Worm (Caenorhabditis elegans) whole organism, L3 larva: ENCODE data around the gene npp-24.
"Not testable (repeated sequence)": the region's sequence is repeated elsewhere in the genome, so short reads cannot be mapped to it uniquely, and the experiment has no call there.

Experiments
- ZK546.5 ChIP-seq: sonication (generic microtip); optimal IDR thresholded peaks from 2 replicates; lab custom pipeline; 2017; ENCODE audit warnings: missing biosample characterization, missing genetic modification characterization
- aly-2 ChIP-seq: fragments of 150-350 bp; optimal IDR thresholded peaks from 2 replicates; lab custom pipeline; 2014; ENCODE audit warnings: missing biosample characterization, missing genetic modification characterization
- ceh-28 ChIP-seq: fragments of 150-350 bp; optimal IDR thresholded peaks from 2 replicates; lab custom pipeline; 2014; ENCODE audit warnings: missing biosample characterization, missing genetic modification reagents, missing genetic modification characterization
- ceh-82 ChIP-seq: fragments of 150-350 bp; optimal IDR thresholded peaks from 2 replicates; lab custom pipeline; 2014; ENCODE audit warnings: missing biosample characterization, missing genetic modification characterization
- ceh-9 ChIP-seq: sonication (generic microtip); optimal IDR thresholded peaks from 2 replicates; lab custom pipeline; 2018; ENCODE audit warnings: missing biosample characterization, missing genetic modification characterization
- daf-12 ChIP-seq: fragments of 150-350 bp; optimal IDR thresholded peaks from 2 replicates; lab custom pipeline; 2014; ENCODE audit warnings: missing biosample characterization, missing genetic modification reagents, missing genetic modification characterization
- egl-27 ChIP-seq: sonication (generic microtip); optimal IDR thresholded peaks from 4 replicates; lab custom pipeline; 2017; ENCODE audit warnings: missing biosample characterization, missing genetic modification reagents, missing genetic modification characterization
- egl-5 ChIP-seq: fragments of 150-350 bp; optimal IDR thresholded peaks from 2 replicates; lab custom pipeline; 2017; ENCODE audit warnings: missing biosample characterization, missing genetic modification reagents, missing genetic modification characterization, inconsistent platforms
- elt-1 ChIP-seq: fragments of 150-350 bp; optimal IDR thresholded peaks from 2 replicates; lab custom pipeline; 2014; ENCODE audit warnings: missing biosample characterization, missing genetic modification characterization
- elt-2 ChIP-seq: sonication (generic microtip); optimal IDR thresholded peaks from 2 replicates; lab custom pipeline; 2016; ENCODE audit warnings: missing genetic modification reagents, mild to moderate bottlenecking, missing genetic modification characterization, missing compliant biosample characterization
- elt-3 ChIP-seq, 3 experiments: fragments of 150-350 bp in 1 of 3; sonication (generic microtip) in 2 of 3; optimal IDR thresholded peaks; 2 replicates in 2 of 3; 4 replicates in 1 of 3; lab custom pipeline; 2014 to 2017; ENCODE audit warnings: missing biosample characterization in 3 of 3, missing genetic modification characterization in 3 of 3
- eor-1 ChIP-seq, 2 experiments: fragments of 150-350 bp; optimal IDR thresholded peaks; 2 replicates each; lab custom pipeline; 2014 to 2018; ENCODE audit warnings: missing biosample characterization in 2 of 2, missing genetic modification characterization in 2 of 2
- fkh-10 ChIP-seq: sonication (generic microtip); optimal IDR thresholded peaks from 2 replicates; lab custom pipeline; 2017; ENCODE audit warnings: missing biosample characterization, missing genetic modification reagents, missing genetic modification characterization
- fkh-2 ChIP-seq: fragments of 150-350 bp; optimal IDR thresholded peaks from 2 replicates; lab custom pipeline; 2014; ENCODE audit warnings: missing biosample characterization, missing genetic modification reagents, missing genetic modification characterization
- hmg-11 ChIP-seq: sonication (generic microtip); optimal IDR thresholded peaks from 2 replicates; lab custom pipeline; 2016; ENCODE audit warnings: missing genetic modification characterization, missing compliant biosample characterization
- jun-1 ChIP-seq: fragments of 150-350 bp; optimal IDR thresholded peaks from 2 replicates; lab custom pipeline; 2014; ENCODE audit warnings: missing biosample characterization, missing genetic modification reagents, missing genetic modification characterization
- lin-15B ChIP-seq: fragments of 150-350 bp; optimal IDR thresholded peaks from 2 replicates; lab custom pipeline; 2014; ENCODE audit warnings: missing biosample characterization, missing genetic modification characterization
- lin-39 ChIP-seq: fragments of 150-350 bp; optimal IDR thresholded peaks from 2 replicates; lab custom pipeline; 2018; ENCODE audit warnings: missing biosample characterization, missing genetic modification reagents, missing genetic modification characterization
- lsy-12 ChIP-seq: sonication (generic microtip); optimal IDR thresholded peaks from 2 replicates; lab custom pipeline; 2016; ENCODE audit warnings: mild to moderate bottlenecking, missing genetic modification characterization, missing compliant biosample characterization
- mml-1 ChIP-seq: fragments of 150-350 bp; sonication (generic microtip); optimal IDR thresholded peaks from 3 replicates; lab custom pipeline; 2014; ENCODE audit warnings: missing biosample characterization, missing genetic modification characterization
- nfya-1 ChIP-seq: sonication (generic microtip); optimal IDR thresholded peaks from 2 replicates; lab custom pipeline; 2017; ENCODE audit warnings: missing genetic modification characterization, mild to moderate bottlenecking, missing compliant biosample characterization, antibody characterized with exemption, moderate library complexity; ENCODE audit not compliant: insufficient read depth
- nhr-11 ChIP-seq: fragments of 150-350 bp; optimal IDR thresholded peaks from 2 replicates; lab custom pipeline; 2014; ENCODE audit warnings: missing biosample characterization, missing genetic modification characterization
- nhr-12 ChIP-seq: fragments of 150-350 bp; optimal IDR thresholded peaks from 2 replicates; lab custom pipeline; 2014; ENCODE audit warnings: missing biosample characterization, missing genetic modification characterization
- nhr-237 ChIP-seq: fragments of 150-350 bp; optimal IDR thresholded peaks from 2 replicates; lab custom pipeline; 2014; ENCODE audit warnings: missing biosample characterization, missing genetic modification characterization
- nhr-28 ChIP-seq: fragments of 150-350 bp; optimal IDR thresholded peaks from 2 replicates; lab custom pipeline; 2014; ENCODE audit warnings: missing biosample characterization, missing genetic modification characterization
- nhr-43 ChIP-seq: sonication (generic microtip); optimal IDR thresholded peaks from 2 replicates; lab custom pipeline; 2016; ENCODE audit warnings: mild to moderate bottlenecking, missing genetic modification characterization, missing compliant biosample characterization; ENCODE audit not compliant: poor library complexity, severe bottlenecking
- nhr-67 ChIP-seq: fragments of 150-350 bp; optimal IDR thresholded peaks from 2 replicates; lab custom pipeline; 2014; ENCODE audit warnings: missing biosample characterization, missing genetic modification characterization
- nhr-76 ChIP-seq: fragments of 150-350 bp; sonication (generic microtip); optimal IDR thresholded peaks from 5 replicates; lab custom pipeline; 2014; ENCODE audit warnings: missing biosample characterization, missing genetic modification characterization
- nhr-77 ChIP-seq: fragments of 150-350 bp; optimal IDR thresholded peaks from 2 replicates; lab custom pipeline; 2014; ENCODE audit warnings: missing biosample characterization, missing genetic modification characterization
- pqm-1 ChIP-seq: fragments of 150-350 bp; optimal IDR thresholded peaks from 2 replicates; lab custom pipeline; 2017; ENCODE audit warnings: missing biosample characterization, missing genetic modification characterization, inconsistent platforms
- sea-2 ChIP-seq: fragments of 150-350 bp; sonication (generic microtip); optimal IDR thresholded peaks from 4 replicates; lab custom pipeline; 2014; ENCODE audit warnings: missing biosample characterization, missing genetic modification reagents, missing genetic modification characterization
- skn-1 ChIP-seq: fragments of 150-350 bp; optimal IDR thresholded peaks from 2 replicates; lab custom pipeline; 2014; ENCODE audit warnings: missing biosample characterization, missing genetic modification characterization
- snpc-4 ChIP-seq: fragments of 150-350 bp; optimal IDR thresholded peaks from 2 replicates; lab custom pipeline; 2014; ENCODE audit warnings: missing biosample characterization, missing genetic modification characterization
- tbx-2 ChIP-seq: sonication (generic microtip); optimal IDR thresholded peaks from 2 replicates; lab custom pipeline; 2016; ENCODE audit warnings: mild to moderate bottlenecking, missing genetic modification characterization, missing compliant biosample characterization
- unc-39 ChIP-seq: sonication (generic microtip); optimal IDR thresholded peaks from 4 replicates; lab custom pipeline; 2017; ENCODE audit warnings: missing biosample characterization, missing genetic modification characterization
- unc-62 ChIP-seq: fragments of 150-350 bp; sonication (generic microtip); optimal IDR thresholded peaks from 4 replicates; lab custom pipeline; 2014; ENCODE audit warnings: missing biosample characterization, missing genetic modification reagents, missing genetic modification characterization
- zag-1 ChIP-seq: fragments of 150-350 bp; optimal IDR thresholded peaks from 2 replicates; lab custom pipeline; 2014; ENCODE audit warnings: missing biosample characterization, missing genetic modification characterization
- ztf-11 ChIP-seq: fragments of 150-350 bp; optimal IDR thresholded peaks from 2 replicates; lab custom pipeline; 2014; ENCODE audit warnings: missing biosample characterization, missing genetic modification characterization
- ztf-4 ChIP-seq: fragments of 150-350 bp; optimal IDR thresholded peaks from 2 replicates; lab custom pipeline; 2014; ENCODE audit warnings: missing biosample characterization, missing genetic modification characterization

Gene npp-24

DNA sequence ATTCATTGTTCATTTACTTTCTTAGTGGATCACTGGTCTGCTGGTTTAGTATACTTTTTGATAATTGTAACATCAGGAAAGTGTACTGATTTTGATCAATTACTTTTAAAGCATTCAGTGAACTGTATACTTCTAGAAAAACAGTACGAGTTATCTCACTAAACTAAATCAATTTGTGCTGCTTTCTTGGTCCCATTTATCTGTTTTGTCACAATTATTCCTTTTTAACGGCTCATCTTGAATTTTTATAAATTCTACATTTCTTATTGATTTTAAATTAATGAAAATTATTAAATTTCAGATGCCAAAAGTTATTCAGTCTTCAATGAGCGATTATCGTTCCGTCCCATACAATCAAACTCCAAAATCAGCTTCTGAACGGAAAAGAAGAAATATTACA, 29.3 kb downstream of the npp-24 start, which contains the start of gene hlh-25:
hlh-25 (plus strand) TSS at position 301 of the 400 bp plus-strand sequence.
- not testable (repeated sequence) for TF ChIP-seq nhr-11, pqm-1, nhr-77 (tag; lab: Kevin White, UChicago)

ce11 chrII:5537078-5537477, 31.4 kb downstream of the npp-24 start:
- no peak for TF ChIP-seq elt-2 (tag; lab: Kevin White, UChicago)
- TF ChIP-seq lin-15B = no peak
- TF ChIP-seq, all 47 proteins: peak for 0

- TF ChIP-seq nhr-12 (tag; lab: Kevin White, UChicago) = no peak
- TF ChIP-seq elt-1 (tag; lab: Kevin White, UChicago) = no peak
- no peak for TF ChIP-seq ceh-82
These were observed 31.9 kb downstream of the npp-24 start, which contains the start of gene C17C3.11 for ce11 chrII:5537524-5537923. Gene C17C3.11, plus strand, starts transcription at chrII:5537824.

DNA sequence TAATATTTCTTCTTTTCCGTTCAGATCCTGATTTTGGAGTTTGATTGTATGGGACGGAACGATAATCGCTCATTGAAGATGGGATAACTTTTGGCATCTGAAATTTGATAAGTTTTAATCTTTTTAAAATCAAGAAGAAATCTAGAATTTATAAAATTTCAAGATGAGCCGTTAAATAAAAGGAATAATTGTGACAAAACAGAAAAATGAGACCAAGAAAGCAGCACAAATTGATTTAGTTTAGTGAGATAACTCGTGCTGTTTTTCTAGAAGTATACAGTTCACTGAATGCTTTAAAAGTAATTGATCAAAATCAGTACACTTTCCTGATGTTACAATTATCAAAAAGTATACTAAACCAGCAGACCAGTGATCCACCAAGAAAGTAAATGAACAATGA, 34.4 kb downstream of the npp-24 start, which contains the start of gene hlh-27:
hlh-27 (minus strand) TSS at position 101 of the 400 bp plus-strand sequence.
- TF ChIP-seq nhr-237 (tag; lab: Kevin White, UChicago); lin-39; snpc-4 (tag; lab: Kevin White, UChicago): not testable (repeated sequence)

- no peak for TF ChIP-seq snpc-4 (tag; lab: Kevin White, UChicago)
- TF ChIP-seq aly-2 (tag; lab: Kevin White, UChicago) = no peak
- no peak for TF ChIP-seq ztf-4 (tag; lab: Kevin White, UChicago)
- TF ChIP-seq sea-2 (GFP tag; lab: Kevin White, UChicago) = no peak
- no peak for TF ChIP-seq elt-1 (tag; lab: Kevin White, UChicago)
- no peak for TF ChIP-seq eor-1 (tag; optimal IDR thresholded peaks at IDR 0.05; lab: Kevin White, UChicago)
- no peak for TF ChIP-seq egl-5 (tag; lab: Kevin White, UChicago)
- no peak for TF ChIP-seq lsy-12 (tag; lab: Kevin White, UChicago)
These were observed 36.0 kb downstream of the npp-24 start, which contains the start of gene C17C3.24 for ce11 chrII:5541685-5542084. Gene C17C3.24, minus strand, starts transcription at chrII:5541785.

- TF ChIP-seq nhr-43 (tag; lab: Kevin White, UChicago) = peak; percentile 95
- peak; percentile 99 for TF ChIP-seq fkh-10 (GFP tag; lab: Kevin White, UChicago)
- peak; percentile 93 for TF ChIP-seq nhr-77 (tag; lab: Kevin White, UChicago)
- peak; percentile 97 for TF ChIP-seq lin-39
- TF ChIP-seq jun-1 (tag; lab: Kevin White, UChicago) = peak; percentile 98
- TF ChIP-seq unc-62 = peak; percentile 81
- peak; percentile 88 for TF ChIP-seq aly-2 (tag; lab: Kevin White, UChicago)
- peak; percentile 35 for TF ChIP-seq unc-39 (tag; lab: Kevin White, UChicago)
- peak; percentile 97 for TF ChIP-seq nfya-1 (tag; lab: Kevin White, UChicago)
- TF ChIP-seq nhr-28 (tag; lab: Kevin White, UChicago) = peak; percentile 76
- TF ChIP-seq mml-1 (tag; lab: Kevin White, UChicago) = no peak
- peak; percentile 57 for TF ChIP-seq nhr-237 (tag; lab: Kevin White, UChicago)
- TF ChIP-seq hmg-11 (tag; lab: Kevin White, UChicago) = peak; percentile 98
- TF ChIP-seq ztf-4 (tag; lab: Kevin White, UChicago) = peak; percentile 91
- TF ChIP-seq ceh-28 (tag; lab: Kevin White, UChicago) = peak; percentile 94
- peak; percentile 54 for TF ChIP-seq elt-1 (tag; lab: Kevin White, UChicago)
- peak; percentile 53 for TF ChIP-seq nhr-67 (tag; lab: Kevin White, UChicago)
- no peak for TF ChIP-seq nhr-12 (tag; lab: Kevin White, UChicago)
- TF ChIP-seq lsy-12 (tag; lab: Kevin White, UChicago) = peak; percentile 98
- peak; percentile 44 for TF ChIP-seq ZK546.5 (tag; lab: Kevin White, UChicago)
- TF ChIP-seq nhr-11 (tag; lab: Kevin White, UChicago) = peak; percentile 95
- TF ChIP-seq nhr-76 = peak; percentile 52
- peak; percentile 93 for TF ChIP-seq zag-1
- TF ChIP-seq skn-1 = peak; percentile 95
- peak; percentile 61 for TF ChIP-seq ztf-11
- peak; percentile 95 for TF ChIP-seq fkh-2 (tag; lab: Kevin White, UChicago)
- TF ChIP-seq eor-1 (tag; optimal IDR thresholded peaks at IDR 0.05; lab: Kevin White, UChicago) = peak in 1 of 2 experiments; percentile 71
- TF ChIP-seq tbx-2 = peak; percentile 97
- peak in 2 of 3 experiments; percentile 77 to 92 for TF ChIP-seq elt-3 (tag; optimal IDR thresholded peaks at IDR 0.05; lab: Kevin White, UChicago)
- TF ChIP-seq sea-2 (GFP tag; lab: Kevin White, UChicago) = no peak
- peak; percentile 71 for TF ChIP-seq egl-27 (tag; lab: Kevin White, UChicago)
- no peak for TF ChIP-seq ceh-9 (tag; lab: Kevin White, UChicago)
- peak; percentile 67 for TF ChIP-seq daf-12 (tag; lab: Kevin White, UChicago)
- TF ChIP-seq snpc-4 (tag; lab: Kevin White, UChicago) = peak; percentile 100
These were observed 37.9 kb downstream of the npp-24 start for ce11 chrII:5543476-5544144.
